Worm (Caenorhabditis elegans) whole organism, late embryonic: Measurements from ENCODE around the gene F54B3.2.

Source experiments
- C08G9.2 ChIP-seq: sonication (generic microtip); optimal IDR thresholded peaks from 2 replicates; lab custom pipeline; 2016; ENCODE audit warnings: mild to moderate bottlenecking, missing genetic modification characterization, moderate library complexity, missing compliant biosample characterization
- F13H6.1 ChIP-seq: sonication (generic microtip); optimal IDR thresholded peaks from 2 replicates; lab custom pipeline; 2016; ENCODE audit warnings: missing genetic modification characterization, missing compliant biosample characterization
- K02D7.2 ChIP-seq: sonication (generic microtip); optimal IDR thresholded peaks from 2 replicates; lab custom pipeline; 2017; ENCODE audit warnings: mild to moderate bottlenecking, missing genetic modification characterization, missing compliant biosample characterization
- K09A11.1 ChIP-seq: sonication (generic microtip); optimal IDR thresholded peaks from 2 replicates; lab custom pipeline; 2017; ENCODE audit warnings: antibody characterized with exemption, mild to moderate bottlenecking, missing genetic modification characterization, missing compliant biosample characterization; ENCODE audit not compliant: insufficient read depth
- T23F11.4 ChIP-seq: fragments of 200-800 bp; sonication (Bioruptor generic); optimal IDR thresholded peaks from 2 replicates; lab custom pipeline; 2018; ENCODE audit warnings: mild to moderate bottlenecking, missing genetic modification characterization, missing compliant biosample characterization
- Y22D7AL.16 ChIP-seq: sonication (generic microtip); optimal IDR thresholded peaks from 2 replicates; lab custom pipeline; 2016; ENCODE audit warnings: missing genetic modification characterization, missing compliant biosample characterization
- ahr-1 ChIP-seq: sonication (generic microtip); optimal IDR thresholded peaks from 2 replicates; lab custom pipeline; 2016; ENCODE audit warnings: missing genetic modification characterization, missing compliant biosample characterization
- ama-1 ChIP-seq: fragments of 150-350 bp; optimal IDR thresholded peaks from 2 replicates; lab custom pipeline; 2014
- ceh-18 ChIP-seq: sonication (generic microtip); optimal IDR thresholded peaks from 2 replicates; lab custom pipeline; 2016; ENCODE audit warnings: missing genetic modification characterization, missing compliant biosample characterization
- ceh-19 ChIP-seq: fragments of 200-800 bp; sonication (Bioruptor generic); optimal IDR thresholded peaks from 2 replicates; lab custom pipeline; 2018; ENCODE audit warnings: mild to moderate bottlenecking, missing genetic modification characterization, missing compliant biosample characterization
- ceh-22 ChIP-seq: sonication (generic microtip); optimal IDR thresholded peaks from 2 replicates; lab custom pipeline; 2017; ENCODE audit warnings: missing biosample characterization, missing genetic modification characterization
- ceh-24 ChIP-seq: sonication (generic microtip); optimal IDR thresholded peaks from 2 replicates; lab custom pipeline; 2016; ENCODE audit warnings: mild to moderate bottlenecking, missing genetic modification characterization, missing compliant biosample characterization
- ceh-31 ChIP-seq: sonication (generic microtip); optimal IDR thresholded peaks from 2 replicates; lab custom pipeline; 2016; ENCODE audit warnings: missing genetic modification characterization, missing compliant biosample characterization
- ceh-34 ChIP-seq: sonication (generic microtip); optimal IDR thresholded peaks from 2 replicates; lab custom pipeline; 2016; ENCODE audit warnings: mild to moderate bottlenecking, missing genetic modification characterization, missing compliant biosample characterization
- ceh-45 ChIP-seq: fragments of 200-800 bp; sonication (Bioruptor generic); IDR thresholded peaks from 2 replicates; pipeline ENCODE4 v1.3.6; 2022; ENCODE audit warnings: missing genetic modification reagents, missing genetic modification characterization, missing compliant biosample characterization
- ceh-6 ChIP-seq: fragments of 200-800 bp; sonication (Bioruptor generic); optimal IDR thresholded peaks from 2 replicates; lab custom pipeline; 2018; ENCODE audit warnings: mild to moderate bottlenecking, missing genetic modification characterization, missing compliant biosample characterization
- dve-1 ChIP-seq: sonication (generic microtip); optimal IDR thresholded peaks from 2 replicates; lab custom pipeline; 2017; ENCODE audit warnings: antibody characterized with exemption, mild to moderate bottlenecking, missing genetic modification characterization, missing compliant biosample characterization
- elt-2 ChIP-seq: sonication (generic microtip); optimal IDR thresholded peaks from 2 replicates; lab custom pipeline; 2016; ENCODE audit warnings: missing genetic modification reagents, missing genetic modification characterization, missing compliant biosample characterization
- ets-4 ChIP-seq: sonication (generic microtip); optimal IDR thresholded peaks from 2 replicates; lab custom pipeline; 2016; ENCODE audit warnings: missing genetic modification characterization, missing compliant biosample characterization
- fkh-6 ChIP-seq: sonication (generic microtip); optimal IDR thresholded peaks from 2 replicates; lab custom pipeline; 2016; ENCODE audit warnings: missing genetic modification characterization, missing compliant biosample characterization
- gmeb-2 ChIP-seq: sonication (generic microtip); optimal IDR thresholded peaks from 2 replicates; lab custom pipeline; 2016; ENCODE audit warnings: missing genetic modification characterization, inconsistent platforms, missing compliant biosample characterization
- hlh-13 ChIP-seq: fragments of 200-800 bp; sonication (Bioruptor generic); optimal IDR thresholded peaks from 2 replicates; lab custom pipeline; 2018; ENCODE audit warnings: mild to moderate bottlenecking, missing genetic modification characterization, missing compliant biosample characterization
- madf-2 ChIP-seq: sonication (generic microtip); optimal IDR thresholded peaks from 2 replicates; lab custom pipeline; 2017; ENCODE audit warnings: missing genetic modification characterization, missing compliant biosample characterization
- nfya-1 ChIP-seq: sonication (generic microtip); optimal IDR thresholded peaks from 2 replicates; lab custom pipeline; 2017; ENCODE audit warnings: missing genetic modification characterization, mild to moderate bottlenecking, missing compliant biosample characterization, antibody characterized with exemption, moderate library complexity
- nhr-11 ChIP-seq: fragments of 150-350 bp; optimal IDR thresholded peaks from 2 replicates; lab custom pipeline; 2014; ENCODE audit warnings: missing biosample characterization, missing genetic modification characterization
- odd-2 ChIP-seq: sonication (generic microtip); optimal IDR thresholded peaks from 2 replicates; lab custom pipeline; 2017; ENCODE audit warnings: antibody characterized with exemption, mild to moderate bottlenecking, missing genetic modification characterization, missing compliant biosample characterization
- pag-3 ChIP-seq: sonication (generic microtip); optimal IDR thresholded peaks from 2 replicates; lab custom pipeline; 2016; ENCODE audit warnings: missing compliant biosample characterization, missing genetic modification characterization, borderline replicate concordance
- pat-9 ChIP-seq: fragments of 200-800 bp; sonication (Bioruptor generic); optimal IDR thresholded peaks from 2 replicates; lab custom pipeline; 2018; ENCODE audit warnings: mild to moderate bottlenecking, missing genetic modification characterization, moderate library complexity, missing compliant biosample characterization
- pha-2 ChIP-seq: sonication (generic microtip); optimal IDR thresholded peaks from 2 replicates; lab custom pipeline; 2017; ENCODE audit warnings: mild to moderate bottlenecking, missing genetic modification characterization, missing compliant biosample characterization
- pqm-1 ChIP-seq: sonication (generic microtip); optimal IDR thresholded peaks from 2 replicates; lab custom pipeline; 2016; ENCODE audit warnings: missing genetic modification characterization, missing compliant biosample characterization
- ref-2 ChIP-seq: sonication (generic microtip); optimal IDR thresholded peaks from 2 replicates; lab custom pipeline; 2016; ENCODE audit warnings: missing genetic modification characterization, missing compliant biosample characterization
- rnt-1 ChIP-seq: sonication (generic microtip); optimal IDR thresholded peaks from 2 replicates; lab custom pipeline; 2016; ENCODE audit warnings: missing genetic modification characterization, missing compliant biosample characterization
- sox-4 ChIP-seq: sonication (generic microtip); optimal IDR thresholded peaks from 2 replicates; lab custom pipeline; 2017; ENCODE audit warnings: mild to moderate bottlenecking, missing genetic modification characterization, inconsistent platforms, missing compliant biosample characterization
- syd-9 ChIP-seq: sonication (generic microtip); optimal IDR thresholded peaks from 2 replicates; lab custom pipeline; 2016; ENCODE audit warnings: mild to moderate bottlenecking, missing genetic modification characterization, moderate library complexity, missing compliant biosample characterization
- tbx-7 ChIP-seq: sonication (generic microtip); optimal IDR thresholded peaks from 2 replicates; lab custom pipeline; 2016; ENCODE audit warnings: missing genotype, missing genetic modification characterization, missing compliant biosample characterization
- ztf-16 ChIP-seq: sonication (generic microtip); optimal IDR thresholded peaks from 2 replicates; lab custom pipeline; 2017; ENCODE audit warnings: missing genetic modification characterization, missing compliant biosample characterization

Gene F54B3.2

DNA sequence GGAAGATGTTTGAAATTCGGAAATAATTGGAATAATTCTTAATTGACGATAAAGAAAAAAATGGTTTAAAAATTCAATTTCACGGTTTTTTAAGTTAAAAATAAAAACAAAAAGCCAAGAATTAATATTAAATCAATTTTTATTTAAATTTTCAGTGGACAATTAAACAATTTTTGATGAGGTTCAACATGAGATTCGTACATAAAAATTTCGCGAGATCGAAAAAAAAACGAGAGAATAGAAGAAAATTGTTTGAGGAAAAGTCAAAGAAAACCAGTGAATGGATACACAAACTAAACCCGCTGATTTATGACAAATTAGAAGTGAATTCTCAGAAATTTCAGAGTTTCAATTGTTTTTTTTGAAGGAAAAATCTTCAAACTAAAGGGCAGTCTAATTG, at the start of gene F54B3.2:
Gene F54B3.2 (minus strand): TSS at position 101 of the 400 bp plus-strand sequence.
- no peak for TF ChIP-seq ama-1 (lab: Kevin White, UChicago)
- TF ChIP-seq sox-4 (tag; lab: Kevin White, UChicago): no peak
- TF ChIP-seq ztf-16: no peak
- no peak for TF ChIP-seq syd-9 (tag; lab: Kevin White, UChicago)
- TF ChIP-seq K09A11.1 (tag; lab: Kevin White, UChicago): no peak
- no peak for TF ChIP-seq ref-2 (tag; lab: Kevin White, UChicago)
- TF ChIP-seq pag-3 (tag; lab: Kevin White, UChicago): no peak
- no peak for TF ChIP-seq pha-2 (tag; lab: Kevin White, UChicago)
- TF ChIP-seq ceh-34 (tag; lab: Kevin White, UChicago): no peak
- TF ChIP-seq dve-1: no peak
- no peak for TF ChIP-seq elt-2
- TF ChIP-seq ceh-31 (tag; lab: Kevin White, UChicago): no peak
- TF ChIP-seq fkh-6: no peak
- no peak for TF ChIP-seq ceh-6 (GFP tag; lab: Kevin White, UChicago)
- TF ChIP-seq ahr-1 (tag; lab: Kevin White, UChicago): no peak

DNA sequence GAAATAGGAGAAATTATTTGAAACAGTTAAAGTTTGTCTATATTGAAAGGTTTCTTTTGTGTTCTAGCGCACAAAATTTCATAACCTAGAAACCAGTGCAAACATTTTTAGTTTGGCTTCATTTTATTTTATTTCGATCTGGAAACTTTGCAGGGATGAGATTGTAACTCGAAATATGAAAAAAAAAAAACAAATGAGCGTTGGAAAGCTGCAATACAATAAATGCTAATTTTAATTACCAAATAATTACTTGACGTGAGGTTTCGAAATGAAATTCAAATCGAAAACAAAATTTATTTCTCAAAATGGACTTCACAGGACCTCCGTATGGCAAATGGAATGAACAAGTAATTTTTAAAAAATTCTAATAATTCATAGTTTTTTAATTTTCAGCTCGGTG, 47.1 kb upstream of the F54B3.2 start, which contains the start of gene M02G9.4:
Gene M02G9.4 (plus strand): TSS at position 301 of the 400 bp plus-strand sequence.
- TF ChIP-seq ceh-24 (tag; lab: Kevin White, UChicago): no peak
- no peak for TF ChIP-seq C08G9.2 (tag; lab: Kevin White, UChicago)
- no peak for TF ChIP-seq ceh-22 (tag; lab: Kevin White, UChicago)
- TF ChIP-seq ceh-18: no peak
- no peak for TF ChIP-seq nfya-1 (tag; lab: Kevin White, UChicago)
- no peak for TF ChIP-seq ceh-45
- TF ChIP-seq pat-9: no peak
- TF ChIP-seq Y22D7AL.16 (tag; lab: Kevin White, UChicago): no peak
- TF ChIP-seq ref-2 (tag; lab: Kevin White, UChicago): no peak
- no peak for TF ChIP-seq tbx-7 (tag; lab: Kevin White, UChicago)
- TF ChIP-seq sox-4 (tag; lab: Kevin White, UChicago): no peak
- no peak for TF ChIP-seq odd-2 (tag; lab: Kevin White, UChicago)
- TF ChIP-seq ceh-6 (GFP tag; lab: Kevin White, UChicago): no peak
- no peak for TF ChIP-seq pha-2 (tag; lab: Kevin White, UChicago)

DNA sequence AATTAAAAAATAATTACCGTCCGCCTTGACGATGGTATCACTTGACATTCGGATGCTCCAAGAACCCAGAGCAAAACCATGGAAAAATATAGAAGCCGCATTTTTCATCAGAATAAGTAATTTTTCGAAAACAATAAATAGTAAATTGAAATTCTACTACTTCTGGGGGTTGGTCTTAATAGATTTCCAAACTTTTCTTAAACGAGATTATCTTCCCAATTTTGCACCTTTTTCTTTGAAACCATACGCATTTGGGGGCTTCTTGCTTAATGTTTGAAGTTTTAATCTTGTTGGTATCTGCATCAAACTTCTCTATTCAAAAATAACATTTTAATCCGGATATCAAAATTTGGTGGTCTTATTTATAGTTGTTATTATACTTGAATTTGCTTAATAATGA, 46.2 kb upstream of the F54B3.2 start, which contains the start of gene gcy-5:
Gene gcy-5 (minus strand): TSS at position 101 of the 400 bp plus-strand sequence.
- TF ChIP-seq F13H6.1 (tag; lab: Kevin White, UChicago) (no peak), K02D7.2 (tag; lab: Kevin White, UChicago) (no peak), madf-2 (tag; lab: Kevin White, UChicago) (no peak), tbx-7 (tag; lab: Kevin White, UChicago) (no peak), nhr-11 (tag; lab: Kevin White, UChicago) (no peak), pqm-1 (tag; lab: Kevin White, UChicago) (no peak), ets-4 (tag; lab: Kevin White, UChicago) (no peak), ceh-19 (GFP tag; lab: Kevin White, UChicago) (no peak), hlh-13 (GFP tag; lab: Kevin White, UChicago) (no peak), C08G9.2 (tag; lab: Kevin White, UChicago) (no peak), T23F11.4 (GFP tag; lab: Kevin White, UChicago) (no peak), gmeb-2 (tag; lab: Kevin White, UChicago) (no peak), rnt-1 (tag; lab: Kevin White, UChicago) (no peak)
- TF ChIP-seq, all 69 proteins: peak for 0

DNA sequence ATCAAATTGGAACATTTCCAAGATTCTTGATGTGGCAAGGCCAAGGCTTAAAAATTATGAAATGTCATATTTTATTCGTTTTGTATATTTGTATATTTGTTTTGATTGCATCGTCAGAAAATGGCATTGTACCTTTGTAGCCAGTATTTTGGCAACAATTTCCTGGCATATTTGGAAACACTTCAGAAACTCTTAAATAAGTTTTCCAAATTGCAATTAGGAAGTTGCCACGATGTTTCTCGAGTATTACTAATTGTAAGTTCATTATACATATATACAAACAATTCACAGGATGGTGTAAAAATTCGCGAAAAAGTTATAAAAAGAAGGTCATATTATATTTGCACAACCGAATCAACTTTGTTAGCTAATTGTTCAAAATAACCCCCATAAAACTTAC, 45.3 kb upstream of the F54B3.2 start, which contains the start of gene idpp-8:
Gene idpp-8 (plus strand): TSS at position 301 of the 400 bp plus-strand sequence.
- no peak for TF ChIP-seq ets-4 (tag; lab: Kevin White, UChicago)
- TF ChIP-seq dve-1: no peak
- TF ChIP-seq, all 69 proteins: peak for 0
